Worm (Caenorhabditis elegans) whole organism, L2 larva: Measurements from ENCODE around the gene col-74.

Experiments used
- elt-3 ChIP-seq: sonication (generic microtip); optimal IDR thresholded peaks from 2 replicates; lab custom pipeline; 2017; ENCODE audit warnings: missing biosample characterization, missing genetic modification characterization
- zag-1 ChIP-seq: fragments of 150-350 bp; optimal IDR thresholded peaks from 2 replicates; lab custom pipeline; 2014; ENCODE audit warnings: missing biosample characterization, missing genetic modification characterization

- peak; percentile 24 for TF ChIP-seq zag-1 (tag; lab: Kevin White, UChicago)
- TF ChIP-seq elt-3 (tag; lab: Kevin White, UChicago), result no peak
These were observed 43.4 kb downstream of the col-74 start, which contains the start of gene tex-2 for ce11 chrII:5873564-5874070.
